Worm (Caenorhabditis elegans) whole organism, L4 larva: ENCODE data around the gene Y82E9BR.10.

Source experiments
- F37D6.2 ChIP-seq: sonication (generic microtip); optimal IDR thresholded peaks from 2 replicates; lab custom pipeline; 2016; ENCODE audit warnings: mild to moderate bottlenecking, missing genetic modification characterization, missing compliant biosample characterization
- R02D3.7 ChIP-seq: fragments of 150-350 bp; sonication (generic microtip); optimal IDR thresholded peaks from 3 replicates; lab custom pipeline; 2014; ENCODE audit warnings: missing biosample characterization, missing genetic modification characterization
- T26A8.4 ChIP-seq: fragments of 200-800 bp; sonication (Bioruptor generic); IDR thresholded peaks from 2 replicates; pipeline ENCODE4 v1.3.6; 2022; ENCODE audit warnings: missing genetic modification characterization, missing compliant biosample characterization
- Y105C5A.15 ChIP-seq: fragments of 200-800 bp; sonication (Bioruptor generic); IDR thresholded peaks from 2 replicates; pipeline ENCODE4 v1.3.6; 2022; ENCODE audit warnings: missing genetic modification characterization, missing compliant biosample characterization
- Y48G9A.11 ChIP-seq: fragments of 200-800 bp; sonication (Bioruptor generic); IDR thresholded peaks from 2 replicates; pipeline ENCODE4 v1.3.6; 2022; ENCODE audit warnings: missing genetic modification reagents, missing genetic modification characterization, missing compliant biosample characterization
- Y5F2A.4 ChIP-seq: fragments of 200-800 bp; sonication (Bioruptor generic); optimal IDR thresholded peaks from 2 replicates; lab custom pipeline; 2018; ENCODE audit warnings: mild to moderate bottlenecking, missing genetic modification characterization, missing compliant biosample characterization
- aha-1 ChIP-seq: fragments of 150-350 bp; peaks from one replicate; lab custom pipeline; 2014; ENCODE audit warnings: missing biosample characterization, missing genetic modification characterization
- arid-1 ChIP-seq: fragments of 200-800 bp; sonication (Bioruptor generic); conservative IDR thresholded peaks from 2 replicates; pipeline ENCODE4 v1.3.6; 2022; ENCODE audit warnings: missing genetic modification reagents, missing genetic modification characterization, missing compliant biosample characterization
- ceh-82 ChIP-seq: sonication (generic microtip); optimal IDR thresholded peaks from 2 replicates; lab custom pipeline; 2017; ENCODE audit warnings: missing biosample characterization, missing genetic modification characterization
- cey-2 ChIP-seq: sonication (generic microtip); optimal IDR thresholded peaks from 3 replicates; lab custom pipeline; 2017; ENCODE audit warnings: missing genetic modification characterization, mild to moderate bottlenecking, missing compliant biosample characterization, antibody characterized with exemption, borderline replicate concordance; ENCODE audit not compliant: insufficient read depth
- daf-12 ChIP-seq: fragments of 150-350 bp; optimal IDR thresholded peaks from 2 replicates; lab custom pipeline; 2014; ENCODE audit warnings: missing biosample characterization, missing genetic modification reagents, missing genetic modification characterization
- daf-16 ChIP-seq, 3 experiments: sonication (generic microtip); optimal IDR thresholded peaks; 2 replicates each; lab custom pipeline; 2016 to 2017; ENCODE audit warnings: missing genetic modification characterization in 3 of 3, missing genetic modification reagents in 3 of 3, mild to moderate bottlenecking in 2 of 3, missing compliant biosample characterization in 2 of 3, missing biosample characterization in 1 of 3, moderate library complexity in 1 of 3
- daf-8 ChIP-seq: fragments of 200-800 bp; sonication (Bioruptor generic); IDR thresholded peaks from 2 replicates; pipeline ENCODE4 v1.3.6; 2022; ENCODE audit warnings: missing genetic modification characterization, missing compliant biosample characterization
- dmd-6 ChIP-seq: fragments of 200-800 bp; sonication (Bioruptor generic); IDR thresholded peaks from 2 replicates; pipeline ENCODE4 v1.3.6; 2022; ENCODE audit warnings: missing genetic modification reagents, missing genetic modification characterization, missing compliant biosample characterization
- dmd-8 ChIP-seq: fragments of 200-800 bp; sonication (Bioruptor generic); IDR thresholded peaks from 2 replicates; pipeline ENCODE4 v1.3.6; 2022; ENCODE audit warnings: missing genetic modification characterization, missing compliant biosample characterization
- dmd-9 ChIP-seq: fragments of 200-800 bp; sonication (Bioruptor generic); IDR thresholded peaks from 2 replicates; pipeline ENCODE4 v1.3.6; 2022; ENCODE audit warnings: missing genetic modification reagents, missing genetic modification characterization, missing compliant biosample characterization
- duxl-1 ChIP-seq: sonication (generic microtip); optimal IDR thresholded peaks from 2 replicates; lab custom pipeline; 2016; ENCODE audit warnings: mild to moderate bottlenecking, missing genetic modification characterization, moderate library complexity, missing compliant biosample characterization; ENCODE audit not compliant: poor library complexity
- dve-1 ChIP-seq: sonication (generic microtip); optimal IDR thresholded peaks from 2 replicates; lab custom pipeline; 2017; ENCODE audit warnings: antibody characterized with exemption, mild to moderate bottlenecking, missing genetic modification characterization, missing compliant biosample characterization; ENCODE audit not compliant: insufficient read depth
- egl-27 ChIP-seq: sonication (generic microtip); optimal IDR thresholded peaks from 3 replicates; lab custom pipeline; 2017; ENCODE audit warnings: missing biosample characterization, missing genetic modification reagents, missing genetic modification characterization
- egl-43 ChIP-seq: fragments of 200-800 bp; sonication (Bioruptor generic); IDR thresholded peaks from 2 replicates; pipeline ENCODE4 v1.3.6; 2022; ENCODE audit warnings: missing genetic modification reagents, missing genetic modification characterization, missing compliant biosample characterization
- hif-1 ChIP-seq, 2 experiments: sonication (generic microtip); optimal IDR thresholded peaks; 2 replicates each; lab custom pipeline; 2016 to 2017; ENCODE audit warnings: missing compliant biosample characterization in 2 of 2, missing genetic modification characterization in 2 of 2, missing genetic modification reagents in 2 of 2, missing genotype in 2 of 2, mild to moderate bottlenecking in 1 of 2
- hlh-30 ChIP-seq: sonication (generic microtip); optimal IDR thresholded peaks from 2 replicates; lab custom pipeline; 2017; ENCODE audit warnings: antibody characterized with exemption, mild to moderate bottlenecking, missing genetic modification characterization, missing compliant biosample characterization; ENCODE audit not compliant: insufficient read depth
- lim-7 ChIP-seq: fragments of 200-800 bp; sonication (Bioruptor generic); IDR thresholded peaks from 2 replicates; pipeline ENCODE4 v1.3.6; 2022; ENCODE audit warnings: missing genetic modification characterization, missing compliant biosample characterization
- lin-15B ChIP-seq: fragments of 150-350 bp; sonication (generic microtip); optimal IDR thresholded peaks from 3 replicates; lab custom pipeline; 2014; ENCODE audit warnings: missing biosample characterization, missing genetic modification characterization
- lin-38 ChIP-seq: fragments of 200-800 bp; sonication (Bioruptor generic); IDR thresholded peaks from 2 replicates; pipeline ENCODE4 v1.3.6; 2022; ENCODE audit warnings: missing genetic modification reagents, missing genetic modification characterization, missing compliant biosample characterization
- madf-5 ChIP-seq, 2 experiments: fragments of 200-800 bp; sonication (Bioruptor generic); IDR thresholded peaks; 2 replicates each; pipeline ENCODE4 v1.3.6; 2022; ENCODE audit warnings: missing compliant biosample characterization in 2 of 2, missing genetic modification characterization in 2 of 2
- mdl-1 ChIP-seq, 2 experiments: fragments of 150-350 bp in 1 of 2; sonication (generic microtip) in 1 of 2; optimal IDR thresholded peaks; 2 replicates each; lab custom pipeline; 2014 to 2017; ENCODE audit warnings: missing biosample characterization in 2 of 2, missing genetic modification characterization in 2 of 2
- mep-1 ChIP-seq: fragments of 150-350 bp; sonication (generic microtip); optimal IDR thresholded peaks from 3 replicates; lab custom pipeline; 2014; ENCODE audit warnings: missing biosample characterization, missing genetic modification characterization
- mxl-2 ChIP-seq: fragments of 200-800 bp; sonication (Bioruptor generic); conservative IDR thresholded peaks from 2 replicates; pipeline ENCODE4 v1.3.6; 2022; ENCODE audit warnings: missing genetic modification reagents, missing genetic modification characterization, missing compliant biosample characterization
- mxl-3 ChIP-seq: fragments of 200-800 bp; sonication (Bioruptor generic); optimal IDR thresholded peaks from 2 replicates; lab custom pipeline; 2018; ENCODE audit warnings: mild to moderate bottlenecking, missing genetic modification characterization, missing compliant biosample characterization
- nhr-237 ChIP-seq: sonication (generic microtip); optimal IDR thresholded peaks from 2 replicates; lab custom pipeline; 2017; ENCODE audit warnings: missing biosample characterization, missing genetic modification characterization
- nhr-28 ChIP-seq: fragments of 150-350 bp; optimal IDR thresholded peaks from 2 replicates; lab custom pipeline; 2014; ENCODE audit warnings: missing biosample characterization, missing genetic modification characterization
- nhr-41 ChIP-seq: fragments of 200-800 bp; sonication (Bioruptor generic); IDR thresholded peaks from 2 replicates; pipeline ENCODE4 v1.3.6; 2022; ENCODE audit warnings: missing genetic modification reagents, missing genetic modification characterization, missing compliant biosample characterization
- nhr-42 ChIP-seq: fragments of 200-800 bp; sonication (Bioruptor generic); IDR thresholded peaks from 2 replicates; pipeline ENCODE4 v1.3.6; 2022; ENCODE audit warnings: missing genetic modification characterization, missing compliant biosample characterization
- nhr-6 ChIP-seq: fragments of 150-350 bp; optimal IDR thresholded peaks from 2 replicates; lab custom pipeline; 2014; ENCODE audit warnings: missing biosample characterization, missing genetic modification characterization
- pha-4 ChIP-seq, 2 experiments: fragments of 150-350 bp in 1 of 2; fragments of 200-800 bp in 1 of 2; sonication (Bioruptor generic) in 1 of 2; IDR thresholded peaks in 1 of 2; optimal IDR thresholded peaks in 1 of 2; 2 replicates each; pipeline versions ENCODE4 v1.3.6 to Lab custom; 2014 to 2022; ENCODE audit warnings: missing genetic modification characterization in 2 of 2, missing genetic modification reagents in 2 of 2, missing biosample characterization in 1 of 2, missing compliant biosample characterization in 1 of 2
- skn-1 ChIP-seq: fragments of 150-350 bp; optimal IDR thresholded peaks from 2 replicates; lab custom pipeline; 2014; ENCODE audit warnings: missing biosample characterization, missing genetic modification characterization
- snpc-1.2 ChIP-seq: fragments of 200-800 bp; sonication (Bioruptor generic); IDR thresholded peaks from 2 replicates; pipeline ENCODE4 v1.3.6; 2022; ENCODE audit warnings: missing genetic modification reagents, missing genetic modification characterization, missing compliant biosample characterization
- spr-1 ChIP-seq: sonication (generic microtip); optimal IDR thresholded peaks from 2 replicates; lab custom pipeline; 2016; ENCODE audit warnings: mild to moderate bottlenecking, missing genetic modification characterization, missing compliant biosample characterization
- tag-97 ChIP-seq: fragments of 200-800 bp; sonication (Bioruptor generic); IDR thresholded peaks from 2 replicates; pipeline ENCODE4 v1.3.6; 2022; ENCODE audit warnings: missing genetic modification characterization, missing compliant biosample characterization
- unc-130 ChIP-seq: sonication (generic microtip); optimal IDR thresholded peaks from 2 replicates; lab custom pipeline; 2016; ENCODE audit warnings: missing genetic modification reagents, missing genetic modification characterization, missing compliant biosample characterization
- unc-39 ChIP-seq: sonication (generic microtip); optimal IDR thresholded peaks from 2 replicates; lab custom pipeline; 2017; ENCODE audit warnings: missing biosample characterization, missing genetic modification characterization
- zag-1 ChIP-seq: fragments of 150-350 bp; optimal IDR thresholded peaks from 2 replicates; lab custom pipeline; 2014; ENCODE audit warnings: missing biosample characterization, missing genetic modification characterization
- zfp-2 ChIP-seq: sonication (generic microtip); optimal IDR thresholded peaks from 2 replicates; lab custom pipeline; 2016; ENCODE audit warnings: mild to moderate bottlenecking, missing genetic modification characterization, missing compliant biosample characterization

Gene Y82E9BR.10

ce11 chrIII:1355320-1355719, 20.1 kb downstream of the Y82E9BR.10 start, which contains the start of gene Y82E9BL.1:
Y82E9BL.1 (minus strand) TSS chrIII:1355420.
- TF ChIP-seq dmd-8 (GFP tag; lab: Robert Waterston, UW) = no peak
- TF ChIP-seq Y5F2A.4 = no peak
- TF ChIP-seq spr-1 (tag; lab: Kevin White, UChicago) = no peak
- no peak for TF ChIP-seq dmd-9 (GFP tag; lab: Robert Waterston, UW)
- no peak for TF ChIP-seq Y48G9A.11 (GFP tag; lab: Robert Waterston, UW)
- TF ChIP-seq R02D3.7 = no peak
- TF ChIP-seq daf-12 (tag; lab: Kevin White, UChicago) = no peak
- TF ChIP-seq lin-38 (GFP tag; lab: Robert Waterston, UW) = no peak
- no peak for TF ChIP-seq pha-4 (GFP tag; IDR thresholded peaks at IDR 0.05; lab: Robert Waterston, UW)
- TF ChIP-seq pha-4 (tag; optimal IDR thresholded peaks at IDR 0.05; lab: Kevin White, UChicago) = no peak
- TF ChIP-seq aha-1 (tag; lab: Kevin White, UChicago) = no peak

- TF ChIP-seq hif-1 (tag; optimal IDR thresholded peaks at IDR 0.05; lab: Kevin White, UChicago) (no peak), lim-7 (GFP tag; lab: Robert Waterston, UW) (0 out of 2 replicates have a peak, but pooled peaks have one; percentile 59)
Measured at ce11 chrIII:1354523-1354922, 20.9 kb downstream of the Y82E9BR.10 start.

- TF ChIP-seq mxl-3 (GFP tag; lab: Kevin White, UChicago) (no peak), lin-38 (GFP tag; lab: Robert Waterston, UW) (no peak), nhr-237 (no peak), nhr-41 (GFP tag; lab: Robert Waterston, UW) (no peak), mxl-2 (GFP tag; lab: Robert Waterston, UW) (no peak), duxl-1 (tag; lab: Kevin White, UChicago) (no peak), skn-1 (tag; lab: Kevin White, UChicago) (no peak), madf-5 (GFP tag; IDR thresholded peaks at IDR 0.05; lab: Robert Waterston, UW) (no peak), unc-130 (no peak), zfp-2 (tag; lab: Kevin White, UChicago) (no peak), F37D6.2 (tag; lab: Kevin White, UChicago) (no peak), egl-43 (GFP tag; lab: Robert Waterston, UW) (no peak), tag-97 (GFP tag; lab: Robert Waterston, UW) (no peak), daf-8 (GFP tag; lab: Robert Waterston, UW) (no peak), snpc-1.2 (no peak), zag-1 (no peak), hlh-30 (tag; lab: Kevin White, UChicago) (no peak), cey-2 (tag; lab: Kevin White, UChicago) (no peak), pha-4 (GFP tag; IDR thresholded peaks at IDR 0.05; lab: Robert Waterston, UW) (no peak), pha-4 (tag; optimal IDR thresholded peaks at IDR 0.05; lab: Kevin White, UChicago) (no peak), dmd-8 (GFP tag; lab: Robert Waterston, UW) (no peak)
Measured at ce11 chrIII:1350745-1351144, 24.6 kb downstream of the Y82E9BR.10 start, which contains the start of gene Y82E9BL.3. Y82E9BL.3 (minus strand) TSS chrIII:1350845.

DNA sequence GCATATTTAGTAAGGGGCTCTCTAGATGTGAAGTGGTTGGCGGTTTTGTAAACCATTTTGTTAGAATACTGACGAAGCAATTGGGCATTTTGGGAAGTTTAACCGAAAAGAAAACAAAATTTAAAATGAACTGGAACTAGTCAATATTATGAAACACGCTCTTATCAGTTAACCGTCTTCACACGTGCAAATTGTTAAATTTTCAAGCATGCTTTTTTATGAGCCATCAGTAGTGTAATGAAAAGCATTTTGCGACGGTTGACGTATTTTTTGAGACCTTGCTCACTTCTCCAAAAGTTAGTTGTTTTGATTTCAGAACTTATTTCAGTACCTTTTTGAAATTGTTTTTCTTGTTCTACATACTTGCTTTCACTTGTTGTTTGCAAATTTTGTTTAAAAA, 26.1 kb downstream of the Y82E9BR.10 start, which contains the start of gene fbxa-25:
Gene fbxa-25, minus strand, starts transcription at position 138 of the 400 bp plus-strand sequence.
- TF ChIP-seq lin-15B (tag; lab: Kevin White, UChicago) (no peak), nhr-6 (tag; lab: Kevin White, UChicago) (no peak), nhr-28 (peak; percentile 34), skn-1 (tag; lab: Kevin White, UChicago) (no peak), arid-1 (GFP tag; lab: Robert Waterston, UW) (no peak), nhr-42 (GFP tag; lab: Robert Waterston, UW) (no peak), hif-1 (tag; optimal IDR thresholded peaks at IDR 0.05; lab: Kevin White, UChicago) (peak in 1 of 2 experiments; percentile 20), ceh-82 (tag; lab: Kevin White, UChicago) (no peak), Y105C5A.15 (GFP tag; lab: Robert Waterston, UW) (no peak), daf-12 (tag; lab: Kevin White, UChicago) (no peak), F37D6.2 (tag; lab: Kevin White, UChicago) (no peak), mep-1 (tag; lab: Kevin White, UChicago) (no peak), egl-27 (tag; lab: Kevin White, UChicago) (no peak), T26A8.4 (GFP tag; lab: Robert Waterston, UW) (no peak), daf-16 (GFP tag; optimal IDR thresholded peaks at IDR 0.05; lab: Kevin White, UChicago) (no peak), daf-16 (tag; optimal IDR thresholded peaks at IDR 0.05; lab: Kevin White, UChicago) (peak; percentile 29), unc-39 (no peak), madf-5 (GFP tag; IDR thresholded peaks at IDR 0.05; lab: Robert Waterston, UW) (no peak), dve-1 (no peak), mdl-1 (tag; optimal IDR thresholded peaks at IDR 0.05; lab: Kevin White, UChicago) (peak in 1 of 2 experiments; percentile 31), dmd-6 (GFP tag; lab: Robert Waterston, UW) (no peak)
